Worm (Caenorhabditis elegans) whole organism, L3 larva: Measurements from ENCODE around the gene cogc-2.
A peak's percentile ranks its signal among the peaks of the same experiment; 100 is the strongest.

Experiments used
- ZK546.5 ChIP-seq: sonication (generic microtip); optimal IDR thresholded peaks from 2 replicates; lab custom pipeline; 2017; ENCODE audit warnings: missing biosample characterization, missing genetic modification characterization
- ama-1 ChIP-seq: fragments of 150-350 bp; optimal IDR thresholded peaks from 2 replicates; lab custom pipeline; 2018
- ceh-16 ChIP-seq: sonication (generic microtip); optimal IDR thresholded peaks from 2 replicates; lab custom pipeline; 2017; ENCODE audit warnings: missing biosample characterization, missing genetic modification characterization
- ceh-28 ChIP-seq: fragments of 150-350 bp; optimal IDR thresholded peaks from 2 replicates; lab custom pipeline; 2014; ENCODE audit warnings: missing biosample characterization, missing genetic modification reagents, missing genetic modification characterization
- ceh-82 ChIP-seq: fragments of 150-350 bp; optimal IDR thresholded peaks from 2 replicates; lab custom pipeline; 2014; ENCODE audit warnings: missing biosample characterization, missing genetic modification characterization
- ceh-9 ChIP-seq: sonication (generic microtip); optimal IDR thresholded peaks from 2 replicates; lab custom pipeline; 2018; ENCODE audit warnings: missing biosample characterization, missing genetic modification characterization
- daf-12 ChIP-seq: fragments of 150-350 bp; optimal IDR thresholded peaks from 2 replicates; lab custom pipeline; 2014; ENCODE audit warnings: missing biosample characterization, missing genetic modification reagents, missing genetic modification characterization
- egl-27 ChIP-seq: sonication (generic microtip); optimal IDR thresholded peaks from 4 replicates; lab custom pipeline; 2017; ENCODE audit warnings: missing biosample characterization, missing genetic modification reagents, missing genetic modification characterization
- egl-5 ChIP-seq: fragments of 150-350 bp; optimal IDR thresholded peaks from 2 replicates; lab custom pipeline; 2017; ENCODE audit warnings: missing biosample characterization, missing genetic modification reagents, missing genetic modification characterization, inconsistent platforms
- elt-1 ChIP-seq: fragments of 150-350 bp; optimal IDR thresholded peaks from 2 replicates; lab custom pipeline; 2014; ENCODE audit warnings: missing biosample characterization, missing genetic modification characterization
- elt-2 ChIP-seq: sonication (generic microtip); optimal IDR thresholded peaks from 2 replicates; lab custom pipeline; 2016; ENCODE audit warnings: missing genetic modification reagents, mild to moderate bottlenecking, missing genetic modification characterization, missing compliant biosample characterization
- elt-3 ChIP-seq, 3 experiments: fragments of 150-350 bp in 1 of 3; sonication (generic microtip) in 2 of 3; optimal IDR thresholded peaks; 2 replicates in 2 of 3; 4 replicates in 1 of 3; lab custom pipeline; 2014 to 2017; ENCODE audit warnings: missing biosample characterization in 3 of 3, missing genetic modification characterization in 3 of 3
- eor-1 ChIP-seq, 2 experiments: fragments of 150-350 bp; optimal IDR thresholded peaks; 2 replicates each; lab custom pipeline; 2014 to 2018; ENCODE audit warnings: missing biosample characterization in 2 of 2, missing genetic modification characterization in 2 of 2
- fkh-10 ChIP-seq: sonication (generic microtip); optimal IDR thresholded peaks from 2 replicates; lab custom pipeline; 2017; ENCODE audit warnings: missing biosample characterization, missing genetic modification reagents, missing genetic modification characterization
- fkh-2 ChIP-seq: fragments of 150-350 bp; optimal IDR thresholded peaks from 2 replicates; lab custom pipeline; 2014; ENCODE audit warnings: missing biosample characterization, missing genetic modification reagents, missing genetic modification characterization
- fos-1 ChIP-seq: fragments of 150-350 bp; optimal IDR thresholded peaks from 2 replicates; lab custom pipeline; 2014; ENCODE audit warnings: missing biosample characterization, missing genetic modification characterization
- hmg-11 ChIP-seq: sonication (generic microtip); optimal IDR thresholded peaks from 2 replicates; lab custom pipeline; 2016; ENCODE audit warnings: missing genetic modification characterization, missing compliant biosample characterization
- lin-15B ChIP-seq: fragments of 150-350 bp; optimal IDR thresholded peaks from 2 replicates; lab custom pipeline; 2014; ENCODE audit warnings: missing biosample characterization, missing genetic modification characterization
- lsy-12 ChIP-seq: sonication (generic microtip); optimal IDR thresholded peaks from 2 replicates; lab custom pipeline; 2016; ENCODE audit warnings: mild to moderate bottlenecking, missing genetic modification characterization, missing compliant biosample characterization
- mml-1 ChIP-seq: fragments of 150-350 bp; sonication (generic microtip); optimal IDR thresholded peaks from 3 replicates; lab custom pipeline; 2014; ENCODE audit warnings: missing biosample characterization, missing genetic modification characterization
- nfya-1 ChIP-seq: sonication (generic microtip); optimal IDR thresholded peaks from 2 replicates; lab custom pipeline; 2017; ENCODE audit warnings: missing genetic modification characterization, mild to moderate bottlenecking, missing compliant biosample characterization, antibody characterized with exemption, moderate library complexity; ENCODE audit not compliant: insufficient read depth
- nhr-11 ChIP-seq: fragments of 150-350 bp; optimal IDR thresholded peaks from 2 replicates; lab custom pipeline; 2014; ENCODE audit warnings: missing biosample characterization, missing genetic modification characterization
- nhr-23 ChIP-seq: fragments of 150-350 bp; optimal IDR thresholded peaks from 2 replicates; lab custom pipeline; 2014; ENCODE audit warnings: missing biosample characterization, missing genetic modification reagents, missing genetic modification characterization
- nhr-25 ChIP-seq: sonication (generic microtip); optimal IDR thresholded peaks from 2 replicates; lab custom pipeline; 2017; ENCODE audit warnings: missing biosample characterization, missing genetic modification characterization
- nhr-28 ChIP-seq: fragments of 150-350 bp; optimal IDR thresholded peaks from 2 replicates; lab custom pipeline; 2014; ENCODE audit warnings: missing biosample characterization, missing genetic modification characterization
- nhr-43 ChIP-seq: sonication (generic microtip); optimal IDR thresholded peaks from 2 replicates; lab custom pipeline; 2016; ENCODE audit warnings: mild to moderate bottlenecking, missing genetic modification characterization, missing compliant biosample characterization; ENCODE audit not compliant: poor library complexity, severe bottlenecking
- nhr-67 ChIP-seq: fragments of 150-350 bp; optimal IDR thresholded peaks from 2 replicates; lab custom pipeline; 2014; ENCODE audit warnings: missing biosample characterization, missing genetic modification characterization
- nhr-77 ChIP-seq: fragments of 150-350 bp; optimal IDR thresholded peaks from 2 replicates; lab custom pipeline; 2014; ENCODE audit warnings: missing biosample characterization, missing genetic modification characterization
- pha-4 ChIP-seq: fragments of 150-350 bp; optimal IDR thresholded peaks from 2 replicates; lab custom pipeline; 2014; ENCODE audit warnings: missing biosample characterization, missing genetic modification reagents, missing genetic modification characterization
- pqm-1 ChIP-seq: fragments of 150-350 bp; optimal IDR thresholded peaks from 2 replicates; lab custom pipeline; 2017; ENCODE audit warnings: missing biosample characterization, missing genetic modification characterization, inconsistent platforms
- sea-2 ChIP-seq: fragments of 150-350 bp; sonication (generic microtip); optimal IDR thresholded peaks from 4 replicates; lab custom pipeline; 2014; ENCODE audit warnings: missing biosample characterization, missing genetic modification reagents, missing genetic modification characterization
- skn-1 ChIP-seq: fragments of 150-350 bp; optimal IDR thresholded peaks from 2 replicates; lab custom pipeline; 2014; ENCODE audit warnings: missing biosample characterization, missing genetic modification characterization
- snpc-4 ChIP-seq: fragments of 150-350 bp; optimal IDR thresholded peaks from 2 replicates; lab custom pipeline; 2014; ENCODE audit warnings: missing biosample characterization, missing genetic modification characterization
- unc-39 ChIP-seq: sonication (generic microtip); optimal IDR thresholded peaks from 4 replicates; lab custom pipeline; 2017; ENCODE audit warnings: missing biosample characterization, missing genetic modification characterization
- unc-62 ChIP-seq: fragments of 150-350 bp; sonication (generic microtip); optimal IDR thresholded peaks from 4 replicates; lab custom pipeline; 2014; ENCODE audit warnings: missing biosample characterization, missing genetic modification reagents, missing genetic modification characterization
- zag-1 ChIP-seq: fragments of 150-350 bp; optimal IDR thresholded peaks from 2 replicates; lab custom pipeline; 2014; ENCODE audit warnings: missing biosample characterization, missing genetic modification characterization
- ztf-11 ChIP-seq: fragments of 150-350 bp; optimal IDR thresholded peaks from 2 replicates; lab custom pipeline; 2014; ENCODE audit warnings: missing biosample characterization, missing genetic modification characterization
- ztf-4 ChIP-seq: fragments of 150-350 bp; optimal IDR thresholded peaks from 2 replicates; lab custom pipeline; 2014; ENCODE audit warnings: missing biosample characterization, missing genetic modification characterization

The cogc-2 gene

ce11 chrIV:7011728-7012127, 27.7 kb downstream of the cogc-2 start, which contains the start of gene trxr-1:
Gene trxr-1 (plus strand): TSS chrIV:7011954.
- TF ChIP-seq ceh-9 (tag; lab: Kevin White, UChicago), result no peak
- peak; percentile 15 for TF ChIP-seq hmg-11
- no peak for TF ChIP-seq ceh-16
- no peak for TF ChIP-seq ZK546.5
- no peak for TF ChIP-seq eor-1 (tag; optimal IDR thresholded peaks at IDR 0.05; lab: Kevin White, UChicago)
- TF ChIP-seq nhr-25 (tag; lab: Kevin White, UChicago), result no peak
- no peak for TF ChIP-seq nhr-67 (tag; lab: Kevin White, UChicago)

ce11 chrIV:7010835-7011234, 28.5 kb downstream of the cogc-2 start, which contains the start of gene C25A8.1:
Gene C25A8.1 (plus strand): TSS chrIV:7011135.
- TF ChIP-seq nhr-67 (tag; lab: Kevin White, UChicago) (no peak), fkh-2 (tag; lab: Kevin White, UChicago) (no peak), nhr-28 (no peak), pha-4 (tag; lab: Kevin White, UChicago) (no peak), eor-1 (tag; optimal IDR thresholded peaks at IDR 0.05; lab: Kevin White, UChicago) (no peak), fos-1 (no peak), elt-1 (tag; lab: Kevin White, UChicago) (no peak), unc-62 (no peak), nhr-43 (tag; lab: Kevin White, UChicago) (no peak), nhr-11 (tag; lab: Kevin White, UChicago) (no peak), egl-27 (no peak), snpc-4 (tag; lab: Kevin White, UChicago) (no peak), nhr-77 (tag; lab: Kevin White, UChicago) (no peak), daf-12 (tag; lab: Kevin White, UChicago) (no peak)

- TF ChIP-seq nhr-67 (tag; lab: Kevin White, UChicago) (no peak), elt-2 (tag; lab: Kevin White, UChicago) (no peak), egl-5 (tag; lab: Kevin White, UChicago) (no peak), nhr-11 (tag; lab: Kevin White, UChicago) (no peak), elt-3 (tag; optimal IDR thresholded peaks at IDR 0.05; lab: Kevin White, UChicago) (no peak), nhr-23 (tag; lab: Kevin White, UChicago) (no peak), nhr-25 (tag; lab: Kevin White, UChicago) (no peak), ztf-11 (no peak), pqm-1 (tag; lab: Kevin White, UChicago) (no peak), zag-1 (tag; lab: Kevin White, UChicago) (no peak), nhr-28 (no peak), ceh-28 (no peak)
Observed at ce11 chrIV:7010195-7010594, 29.2 kb downstream of the cogc-2 start.

- TF ChIP-seq elt-2 (tag; lab: Kevin White, UChicago) (no peak), ceh-9 (tag; lab: Kevin White, UChicago) (no peak), nhr-43 (tag; lab: Kevin White, UChicago) (no peak), mml-1 (no peak), pqm-1 (tag; lab: Kevin White, UChicago) (no peak), lin-15B (tag; lab: Kevin White, UChicago) (no peak), fkh-2 (tag; lab: Kevin White, UChicago) (no peak), skn-1 (tag; lab: Kevin White, UChicago) (no peak), fkh-10 (GFP tag; lab: Kevin White, UChicago) (no peak), ztf-11 (no peak), ztf-4 (tag; lab: Kevin White, UChicago) (no peak), ZK546.5 (no peak), egl-5 (tag; lab: Kevin White, UChicago) (no peak), fos-1 (no peak), nhr-28 (no peak)
Observed at ce11 chrIV:7009531-7009930, 29.8 kb downstream of the cogc-2 start, which contains the start of gene C25A8.2. Gene C25A8.2 (plus strand): TSS chrIV:7009831.

- no peak for TF ChIP-seq nfya-1
- TF ChIP-seq daf-12 (tag; lab: Kevin White, UChicago), result no peak
- TF ChIP-seq ztf-4 (tag; lab: Kevin White, UChicago), result no peak
- TF ChIP-seq lsy-12 (tag; lab: Kevin White, UChicago), result no peak
- no peak for TF ChIP-seq unc-39 (tag; lab: Kevin White, UChicago)
- no peak for TF ChIP-seq nhr-28
- no peak for TF ChIP-seq snpc-4 (tag; lab: Kevin White, UChicago)
- no peak for TF ChIP-seq nhr-23 (tag; lab: Kevin White, UChicago)
- no peak for TF ChIP-seq sea-2
- TF ChIP-seq ama-1 (lab: Kevin White, UChicago), result no peak
- TF ChIP-seq nhr-67 (tag; lab: Kevin White, UChicago), result no peak
- TF ChIP-seq skn-1 (tag; lab: Kevin White, UChicago), result no peak
- TF ChIP-seq ZK546.5, result no peak
- TF ChIP-seq ceh-82, result no peak
- no peak for TF ChIP-seq pha-4 (tag; lab: Kevin White, UChicago)
- no peak for TF ChIP-seq eor-1 (tag; optimal IDR thresholded peaks at IDR 0.05; lab: Kevin White, UChicago)
- TF ChIP-seq zag-1 (tag; lab: Kevin White, UChicago), result no peak
- no peak for TF ChIP-seq pqm-1 (tag; lab: Kevin White, UChicago)
- no peak for TF ChIP-seq fkh-2 (tag; lab: Kevin White, UChicago)
Observed at ce11 chrIV:7003323-7003722, 36.1 kb downstream of the cogc-2 start, which contains the start of gene cht-3. Gene cht-3 (plus strand): TSS chrIV:7003623.
